Fruit fly (Drosophila melanogaster) whole organism, embryonic: Measurements from ENCODE around the gene CG14647.

Experiments
- ATbp ChIP-seq: fragments of 200-800 bp; sonication (Bioruptor generic); optimal IDR thresholded peaks from 2 replicates; lab custom pipeline; 2017; ENCODE audit warnings: missing biosample characterization, mild to moderate bottlenecking, missing genetic modification characterization, missing genetic modification reagents
- Abd-B ChIP-seq: fragments of 200-800 bp; sonication (Bioruptor generic); optimal IDR thresholded peaks from 2 replicates; lab custom pipeline; 2018; ENCODE audit warnings: missing biosample characterization, mild to moderate bottlenecking, missing genetic modification characterization, moderate library complexity
- Aef1 ChIP-seq: fragments of 200-800 bp; sonication (Bioruptor generic); IDR thresholded peaks from 3 replicates; pipeline ENCODE4 v1.3.6; 2022; ENCODE audit warnings: missing biosample characterization, missing genetic modification characterization
- Awh ChIP-seq: fragments of 200-800 bp; sonication (Bioruptor generic); IDR thresholded peaks from 2 replicates; pipeline ENCODE4, ENCODE4 v1.3.6; 2022; ENCODE audit warnings: missing biosample characterization, missing genetic modification characterization
- BEAF-32 ChIP-seq: fragments of 200-800 bp; sonication (Bioruptor generic); optimal IDR thresholded peaks from 3 replicates; lab custom pipeline; 2017; ENCODE audit warnings: missing biosample characterization, missing genetic modification characterization, mild to moderate bottlenecking, moderate library complexity, missing genetic modification reagents
- CG10462 ChIP-seq: fragments of 200-800 bp; sonication (Bioruptor generic); optimal IDR thresholded peaks from 2 replicates; lab custom pipeline; 2016; ENCODE audit warnings: missing biosample characterization, missing genetic modification characterization
- CG11085 ChIP-seq: fragments of 200-800 bp; sonication (Bioruptor generic); IDR thresholded peaks from 2 replicates; pipeline ENCODE4 v1.3.6; 2022; ENCODE audit warnings: missing biosample characterization, missing genetic modification characterization
- CG11247 ChIP-seq: fragments of 200-800 bp; sonication (Bioruptor generic); IDR thresholded peaks from 2 replicates; pipeline ENCODE4 v1.3.6; 2022; ENCODE audit warnings: missing biosample characterization, missing genetic modification characterization
- CG12744 ChIP-seq: fragments of 200-800 bp; sonication (Bioruptor generic); optimal IDR thresholded peaks from 2 replicates; lab custom pipeline; 2016; ENCODE audit warnings: missing biosample characterization, missing genetic modification characterization
- CG14441 ChIP-seq: fragments of 200-800 bp; sonication (Bioruptor generic); IDR thresholded peaks from 2 replicates; pipeline ENCODE4 v1.3.6; 2022; ENCODE audit warnings: missing biosample characterization, missing genetic modification characterization
- CG14710 ChIP-seq: fragments of 200-800 bp; sonication (Bioruptor generic); optimal IDR thresholded peaks from 3 replicates; lab custom pipeline; 2019; ENCODE audit warnings: missing biosample characterization, mild to moderate bottlenecking, missing genetic modification characterization, moderate library complexity
- CG16863 ChIP-seq: fragments of 200-800 bp; sonication (Bioruptor generic); optimal IDR thresholded peaks from 3 replicates; lab custom pipeline; 2016; ENCODE audit warnings: missing biosample characterization, missing genetic modification characterization
- CG17186 ChIP-seq: fragments of 200-800 bp; sonication (Bioruptor generic); optimal IDR thresholded peaks from 3 replicates; lab custom pipeline; 2017; ENCODE audit warnings: missing biosample characterization, missing genetic modification reagents, missing genetic modification characterization
- CG18262 ChIP-seq: fragments of 200-800 bp; optimal IDR thresholded peaks from 3 replicates; lab custom pipeline; 2019; ENCODE audit warnings: missing biosample characterization, mild to moderate bottlenecking, missing genetic modification characterization, moderate library complexity
- CG1832 ChIP-seq: fragments of 200-800 bp; sonication (Bioruptor generic); optimal IDR thresholded peaks from 2 replicates; lab custom pipeline; 2017; ENCODE audit warnings: missing biosample characterization, mild to moderate bottlenecking, missing genetic modification characterization, inconsistent platforms
- CG2678 ChIP-seq: fragments of 200-800 bp; sonication (Bioruptor generic); optimal IDR thresholded peaks from 3 replicates; lab custom pipeline; 2019; ENCODE audit warnings: missing biosample characterization, mild to moderate bottlenecking, missing genetic modification characterization, moderate library complexity
- CG33213 ChIP-seq: fragments of 200-800 bp; sonication (Bioruptor generic); optimal IDR thresholded peaks from 3 replicates; lab custom pipeline; 2016; ENCODE audit warnings: missing biosample characterization, missing genetic modification characterization
- CG3407 ChIP-seq: fragments of 200-800 bp; sonication (Bioruptor generic); optimal IDR thresholded peaks from 2 replicates; lab custom pipeline; 2018; ENCODE audit warnings: missing biosample characterization, mild to moderate bottlenecking, missing genetic modification characterization
- CG34224 ChIP-seq: fragments of 200-800 bp; sonication (Bioruptor generic); IDR thresholded peaks from 3 replicates; pipeline ENCODE4 v1.3.6; 2022; ENCODE audit warnings: missing biosample characterization, missing genetic modification characterization; ENCODE audit not compliant: partially characterized antibody
- CG3726 ChIP-seq: fragments of 200-800 bp; sonication (Bioruptor generic); IDR thresholded peaks from 3 replicates; pipeline ENCODE4, ENCODE4 v1.3.6; 2022; ENCODE audit warnings: missing biosample characterization, missing genetic modification characterization
- CG4360 ChIP-seq: fragments of 200-800 bp; sonication (Bioruptor generic); IDR thresholded peaks from 2 replicates; pipeline ENCODE4 v1.3.6; 2022; ENCODE audit warnings: missing biosample characterization, missing genetic modification characterization
- CG4820 ChIP-seq: fragments of 200-800 bp; sonication (Bioruptor generic); optimal IDR thresholded peaks from 3 replicates; lab custom pipeline; 2016; ENCODE audit warnings: missing biosample characterization, missing genetic modification characterization
- CG6272 ChIP-seq: fragments of 200-800 bp; sonication (Bioruptor generic); IDR thresholded peaks from 2 replicates; pipeline ENCODE4 v1.3.6; 2022; ENCODE audit warnings: missing biosample characterization, missing genetic modification characterization
- CG8290 ChIP-seq, 3 experiments: fragments of 200-800 bp; sonication (Bioruptor generic); optimal IDR thresholded peaks; 2 replicates each; lab custom pipeline; 2016 to 2019; ENCODE audit warnings: missing biosample characterization in 3 of 3, missing genetic modification characterization in 3 of 3, mild to moderate bottlenecking in 2 of 3, moderate library complexity in 1 of 3
- Dad ChIP-seq: fragments of 200-800 bp; sonication (Bioruptor generic); optimal IDR thresholded peaks from 3 replicates; lab custom pipeline; 2016; ENCODE audit warnings: missing biosample characterization, missing genetic modification characterization
- Dfd ChIP-seq, 2 experiments: fragments of >200 bp; optimal IDR thresholded peaks; 2 replicates each; lab custom pipeline; 2017; ENCODE audit warnings: missing biosample characterization in 2 of 2, missing genetic modification characterization in 2 of 2
- Drgx ChIP-seq: fragments of 200-800 bp; sonication (Bioruptor generic); IDR thresholded peaks from 2 replicates; pipeline ENCODE4 v1.3.6; 2022; ENCODE audit warnings: missing biosample characterization, missing genetic modification characterization
- H15 ChIP-seq: fragments of 200-800 bp; sonication (Bioruptor generic); IDR thresholded peaks from 3 replicates; pipeline ENCODE4 v1.3.6; 2022; ENCODE audit warnings: missing biosample characterization, missing genetic modification characterization
- H2.0 ChIP-seq: fragments of 200-800 bp; sonication (Bioruptor generic); IDR thresholded peaks from 2 replicates; pipeline ENCODE4 v1.3.6; 2022; ENCODE audit warnings: missing biosample characterization, missing genetic modification characterization
- HLH54F ChIP-seq: fragments of 200-800 bp; sonication (Bioruptor generic); optimal IDR thresholded peaks from 3 replicates; lab custom pipeline; 2016; ENCODE audit warnings: missing biosample characterization, missing genetic modification characterization
- Hand ChIP-seq: fragments of 200-800 bp; sonication (Bioruptor generic); optimal IDR thresholded peaks from 2 replicates; lab custom pipeline; 2017; ENCODE audit warnings: mild to moderate bottlenecking, missing biosample characterization, missing genetic modification reagents, missing genetic modification characterization
- Hr3 ChIP-seq: fragments of 200-800 bp; sonication (Bioruptor generic); optimal IDR thresholded peaks from 3 replicates; lab custom pipeline; 2016; ENCODE audit warnings: missing biosample characterization, missing genetic modification characterization
- Hr51 ChIP-seq, 2 experiments: fragments of 200-800 bp; sonication (Bioruptor generic); optimal IDR thresholded peaks; 2 replicates in 1 of 2; 3 replicates in 1 of 2; lab custom pipeline; 2016 to 2018; ENCODE audit warnings: missing biosample characterization in 2 of 2, missing genetic modification characterization in 2 of 2, mild to moderate bottlenecking in 1 of 2, moderate library complexity in 1 of 2
- Hr78 ChIP-seq, 2 experiments: fragments of 200-800 bp in 1 of 2; fragments of >200 bp in 1 of 2; sonication (Bioruptor generic) in 1 of 2; optimal IDR thresholded peaks; 2 replicates each; lab custom pipeline; 2017 to 2019; ENCODE audit warnings: missing biosample characterization in 2 of 2, missing genetic modification characterization in 2 of 2, mild to moderate bottlenecking in 1 of 2, moderate library complexity in 1 of 2
- Mad ChIP-seq: fragments of 200-800 bp; sonication (Bioruptor generic); optimal IDR thresholded peaks from 2 replicates; lab custom pipeline; 2016; ENCODE audit warnings: missing biosample characterization, missing genetic modification characterization
- ems ChIP-seq: fragments of 200-800 bp; sonication (Bioruptor generic); optimal IDR thresholded peaks from 3 replicates; lab custom pipeline; 2016; ENCODE audit warnings: missing biosample characterization, missing genetic modification characterization
- fd3F ChIP-seq: fragments of 200-800 bp; sonication (Bioruptor generic); optimal IDR thresholded peaks from 2 replicates; lab custom pipeline; 2018; ENCODE audit warnings: missing biosample characterization, mild to moderate bottlenecking, missing genetic modification characterization, moderate library complexity
- gem ChIP-seq: fragments of 200-800 bp; sonication (Bioruptor generic); optimal IDR thresholded peaks from 2 replicates; lab custom pipeline; 2019; ENCODE audit warnings: missing biosample characterization, mild to moderate bottlenecking, missing genetic modification characterization, moderate library complexity
- hb ChIP-seq: fragments of 200-800 bp; sonication (Bioruptor generic); IDR thresholded peaks from 3 replicates; pipeline ENCODE4 v1.3.6; 2022; ENCODE audit warnings: missing biosample characterization, missing genetic modification characterization; ENCODE audit not compliant: partially characterized antibody
- hkb ChIP-seq, 2 experiments: fragments of 200-800 bp in 1 of 2; fragments of >200 bp in 1 of 2; sonication (Bioruptor generic) in 1 of 2; IDR thresholded peaks in 1 of 2; optimal IDR thresholded peaks in 1 of 2; 2 replicates each; pipeline versions ENCODE4 v1.3.6 to Lab custom; 2017 to 2022; ENCODE audit warnings: missing biosample characterization in 1 of 2, missing genetic modification characterization in 1 of 2
- ken ChIP-seq: fragments of 200-800 bp; sonication (Bioruptor generic); IDR thresholded peaks from 3 replicates; pipeline ENCODE4 v1.3.6; 2022; ENCODE audit warnings: missing biosample characterization, missing genetic modification characterization
- maf-S ChIP-seq: fragments of 200-800 bp; sonication (Bioruptor generic); optimal IDR thresholded peaks from 2 replicates; lab custom pipeline; 2016; ENCODE audit warnings: missing biosample characterization, missing genetic modification characterization
- mirr ChIP-seq: fragments of 200-800 bp; sonication (Bioruptor generic); optimal IDR thresholded peaks from 3 replicates; lab custom pipeline; 2018; ENCODE audit warnings: missing biosample characterization, mild to moderate bottlenecking, missing genetic modification characterization
- trem ChIP-seq: fragments of 200-800 bp; optimal IDR thresholded peaks from 3 replicates; lab custom pipeline; 2019; ENCODE audit warnings: missing biosample characterization, mild to moderate bottlenecking, missing genetic modification characterization, moderate library complexity
- ttk ChIP-seq: fragments of 200-800 bp; sonication (Bioruptor generic); IDR thresholded peaks from 2 replicates; pipeline ENCODE4 v2.1.2; 2022; ENCODE audit warnings: missing biosample characterization, missing genetic modification characterization
- vvl ChIP-seq: fragments of 200-800 bp; sonication (Bioruptor generic); IDR thresholded peaks from 2 replicates; pipeline ENCODE4 v1.3.6; 2022; ENCODE audit warnings: missing biosample characterization, missing genetic modification characterization
- zen ChIP-seq: fragments of 200-800 bp; sonication (Bioruptor generic); optimal IDR thresholded peaks from 3 replicates; lab custom pipeline; 2018; ENCODE audit warnings: missing biosample characterization, mild to moderate bottlenecking, missing genetic modification characterization, moderate library complexity

Gene CG14647

DNA sequence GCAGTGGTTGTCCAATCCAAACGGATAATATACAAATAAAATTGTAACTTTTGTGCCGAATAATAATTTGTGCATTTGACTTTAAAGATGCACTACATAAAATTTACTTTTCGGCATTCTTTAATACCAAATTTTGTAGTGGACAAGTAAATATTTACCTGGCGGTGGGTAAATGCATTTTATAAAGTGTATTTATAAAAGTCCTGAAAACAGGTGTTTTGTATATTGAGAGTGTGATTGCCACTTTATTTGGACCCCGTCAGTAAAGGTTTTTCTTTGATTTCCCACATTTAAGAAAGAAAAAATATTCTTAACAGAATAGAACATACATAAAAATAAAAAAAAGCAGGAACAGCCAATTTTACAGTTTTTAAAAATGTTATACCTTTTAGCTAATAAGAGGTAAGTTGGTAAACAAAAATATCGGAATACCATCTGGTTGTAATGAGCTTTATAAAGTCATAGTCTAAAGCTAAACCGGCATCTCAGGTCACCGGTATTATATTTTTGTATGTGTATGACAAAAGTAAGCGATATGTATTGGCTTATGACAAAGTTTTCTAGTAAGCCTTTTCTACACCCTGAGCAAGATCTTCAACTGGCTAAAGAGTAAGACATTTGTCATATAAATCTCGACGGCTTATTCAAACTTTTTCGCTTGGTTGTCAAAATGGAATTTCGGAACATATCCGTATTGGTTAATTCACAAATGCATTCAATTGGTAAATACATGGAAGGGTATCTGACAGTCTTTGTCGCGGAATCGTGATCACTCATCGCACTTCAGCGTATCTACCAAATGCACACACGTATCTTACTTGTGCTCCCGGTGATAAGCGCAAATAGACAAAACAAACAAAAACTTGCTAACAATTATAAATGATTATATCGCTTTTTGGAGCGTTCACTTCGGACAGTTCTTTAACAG lies 5.4 kb upstream of the CG14647 start (continued):
- TF ChIP-seq CG3407 (peak; percentile 70), Awh (GFP tag; lab: Robert Waterston, UW) (peak; percentile 72; the same call in 1 of the 2 replicates), CG17186 (GFP tag; lab: Kevin White, UChicago) (peak; percentile 30), Hr51 (GFP tag; optimal IDR thresholded peaks at IDR 0.05; lab: Kevin White, UChicago) (peak; percentile 76 to 93), CG33213 (GFP tag; lab: Kevin White, UChicago) (peak; percentile 77), gem (peak; percentile 94), CG18262 (peak; percentile 89), mirr (GFP tag; lab: Kevin White, UChicago) (peak; percentile 90), CG11247 (GFP tag; lab: Robert Waterston, UW) (peak; percentile 77), HLH54F (GFP tag; lab: Kevin White, UChicago) (peak; percentile 88), vvl (GFP tag; lab: Robert Waterston, UW) (peak; percentile 95), Hr3 (GFP tag; lab: Kevin White, UChicago) (peak; percentile 76), maf-S (GFP tag; lab: Kevin White, UChicago) (peak; percentile 76), Mad (peak; percentile 66), Hr78 (GFP tag; optimal IDR thresholded peaks at IDR 0.05; lab: Kevin White, UChicago) (no peak), CG14710 (tag; lab: Kevin White, UChicago) (peak; percentile 64), CG3726 (GFP tag; lab: Robert Waterston, UW) (peak; percentile 75), trem (tag; lab: Kevin White, UChicago) (peak; percentile 53), fd3F (GFP tag; lab: Kevin White, UChicago) (peak; percentile 79), Abd-B (GFP tag; lab: Kevin White, UChicago) (peak; percentile 71), hb (no peak), BEAF-32 (GFP tag; lab: Kevin White, UChicago) (peak; percentile 14), CG1832 (GFP tag; lab: Kevin White, UChicago) (no peak), Drgx (GFP tag; lab: Robert Waterston, UW) (peak; percentile 95), CG8290 (GFP tag; optimal IDR thresholded peaks at IDR 0.05; lab: Kevin White, UChicago) (no peak), CG8290 (tag; optimal IDR thresholded peaks at IDR 0.05; lab: Kevin White, UChicago) (peak in 1 of 2 experiments; percentile 97), CG10462 (GFP tag; lab: Kevin White, UChicago) (peak; percentile 44), H2.0 (peak; percentile 82), CG2678 (tag; lab: Kevin White, UChicago) (peak; percentile 93), H15 (GFP tag; lab: Robert Waterston, UW) (peak; percentile 86), Dfd (GFP tag; optimal IDR thresholded peaks at IDR 0.05; lab: Kevin White, UChicago) (no peak), Hand (GFP tag; lab: Kevin White, UChicago) (peak; percentile 66), CG14441 (GFP tag; lab: Robert Waterston, UW) (peak; percentile 92), ems (peak; percentile 86), Aef1 (GFP tag; lab: Robert Waterston, UW) (peak; percentile 83), Dad (GFP tag; lab: Kevin White, UChicago) (peak; percentile 82), CG16863 (GFP tag; lab: Kevin White, UChicago) (peak; percentile 78), CG12744 (GFP tag; lab: Kevin White, UChicago) (peak; percentile 78), CG4820 (peak; percentile 84), ATbp (GFP tag; lab: Kevin White, UChicago) (peak; percentile 86), ttk (GFP tag; lab: Robert Waterston, UW) (peak; percentile 85), CG6272 (GFP tag; lab: Robert Waterston, UW) (peak; percentile 79), hkb (optimal IDR thresholded peaks at IDR 0.05; lab: Kevin White, UChicago) (no peak), hkb (GFP tag; IDR thresholded peaks at IDR 0.05; lab: Robert Waterston, UW) (peak; percentile 94), CG4360 (GFP tag; lab: Robert Waterston, UW) (no peak), CG11085 (GFP tag; lab: Robert Waterston, UW) (peak; percentile 58), ken (GFP tag; lab: Robert Waterston, UW) (peak; percentile 86), zen (peak; percentile 64), CG34224 (no peak)
